Worm (Caenorhabditis elegans) whole organism, young adult: Measurements from ENCODE around the gene mps-2.

ENCODE experiments used
- C17E4.6 ChIP-seq: fragments of 200-800 bp; sonication (Bioruptor generic); IDR thresholded peaks from 2 replicates; pipeline ENCODE4 v1.3.6; 2022; ENCODE audit warnings: missing genetic modification reagents, missing genetic modification characterization, missing compliant biosample characterization
- F10E7.11 ChIP-seq: sonication (generic microtip); optimal IDR thresholded peaks from 2 replicates; lab custom pipeline; 2017; ENCODE audit warnings: mild to moderate bottlenecking, missing genetic modification characterization, moderate library complexity, missing compliant biosample characterization
- F39B2.1 ChIP-seq: fragments of 200-800 bp; sonication (Bioruptor generic); IDR thresholded peaks from 2 replicates; pipeline ENCODE4 v1.3.6; 2022; ENCODE audit warnings: missing genetic modification reagents, missing genetic modification characterization, missing compliant biosample characterization
- F52B5.7 ChIP-seq: sonication (generic microtip); optimal IDR thresholded peaks from 2 replicates; lab custom pipeline; 2016; ENCODE audit warnings: mild to moderate bottlenecking, missing genetic modification characterization, missing compliant biosample characterization
- F57C9.4 ChIP-seq: sonication (generic microtip); optimal IDR thresholded peaks from 2 replicates; lab custom pipeline; 2017; ENCODE audit warnings: mild to moderate bottlenecking, missing genetic modification characterization, missing compliant biosample characterization
- K11D2.4 ChIP-seq: fragments of 200-800 bp; sonication (Bioruptor generic); IDR thresholded peaks from 2 replicates; pipeline ENCODE4 v1.3.6; 2022; ENCODE audit warnings: missing genetic modification reagents, missing genetic modification characterization, missing compliant biosample characterization
- T07F8.4 ChIP-seq: sonication (generic microtip); optimal IDR thresholded peaks from 2 replicates; lab custom pipeline; 2016; ENCODE audit warnings: mild to moderate bottlenecking, missing genetic modification characterization, moderate library complexity, missing compliant biosample characterization
- T26A5.8 ChIP-seq: sonication (generic microtip); optimal IDR thresholded peaks from 2 replicates; lab custom pipeline; 2016; ENCODE audit warnings: missing genetic modification characterization, missing compliant biosample characterization
- Y53G8AR.9 ChIP-seq: fragments of 200-800 bp; sonication (Bioruptor generic); conservative IDR thresholded peaks from 2 replicates; pipeline ENCODE4 v1.3.6; 2022; ENCODE audit warnings: missing genetic modification reagents, missing genetic modification characterization, missing compliant biosample characterization
- Y79H2A.3 ChIP-seq: fragments of 200-800 bp; sonication (Bioruptor generic); conservative IDR thresholded peaks from 2 replicates; pipeline ENCODE4 v1.3.6; 2022; ENCODE audit warnings: missing genetic modification reagents, missing genetic modification characterization, missing compliant biosample characterization
- akir-1 ChIP-seq: fragments of 200-800 bp; sonication (Bioruptor generic); optimal IDR thresholded peaks from 2 replicates; lab custom pipeline; 2018; ENCODE audit warnings: mild to moderate bottlenecking, missing genetic modification characterization, moderate library complexity, missing compliant biosample characterization
- aptf-2 ChIP-seq: fragments of 200-800 bp; sonication (Bioruptor generic); conservative IDR thresholded peaks from 2 replicates; pipeline ENCODE4 v1.3.6; 2022; ENCODE audit warnings: missing genetic modification reagents, missing genetic modification characterization, missing compliant biosample characterization
- atf-7 ChIP-seq: sonication (generic microtip); optimal IDR thresholded peaks from 2 replicates; lab custom pipeline; 2017; ENCODE audit warnings: mild to moderate bottlenecking, missing genetic modification characterization, missing compliant biosample characterization
- athp-1 ChIP-seq: sonication (generic microtip); optimal IDR thresholded peaks from 2 replicates; lab custom pipeline; 2017; ENCODE audit warnings: mild to moderate bottlenecking, missing genetic modification characterization, missing compliant biosample characterization
- attf-5 ChIP-seq: fragments of 200-800 bp; sonication (Bioruptor generic); optimal IDR thresholded peaks from 2 replicates; lab custom pipeline; 2018; ENCODE audit warnings: mild to moderate bottlenecking, missing genetic modification characterization, missing compliant biosample characterization
- ccch-3 ChIP-seq: fragments of 200-800 bp; sonication (Bioruptor generic); optimal IDR thresholded peaks from 2 replicates; lab custom pipeline; 2018; ENCODE audit warnings: mild to moderate bottlenecking, missing genetic modification characterization, missing compliant biosample characterization
- cebp-1 ChIP-seq, 2 experiments: fragments of 200-800 bp in 1 of 2; sonication (Bioruptor generic) in 1 of 2; sonication (generic microtip) in 1 of 2; IDR thresholded peaks in 1 of 2; optimal IDR thresholded peaks in 1 of 2; 2 replicates each; pipeline versions ENCODE4 v1.3.6 to Lab custom; 2017 to 2022; ENCODE audit warnings: missing compliant biosample characterization in 2 of 2, missing genetic modification characterization in 2 of 2, mild to moderate bottlenecking in 1 of 2, missing genetic modification reagents in 1 of 2, moderate library complexity in 1 of 2
- ceh-79 ChIP-seq: sonication (generic microtip); optimal IDR thresholded peaks from 2 replicates; lab custom pipeline; 2017; ENCODE audit warnings: mild to moderate bottlenecking, missing genetic modification characterization, missing compliant biosample characterization
- ceh-91 ChIP-seq: fragments of 200-800 bp; sonication (Bioruptor generic); IDR thresholded peaks from 2 replicates; pipeline ENCODE4 v1.3.6; 2022; ENCODE audit warnings: missing genetic modification reagents, missing genetic modification characterization, missing compliant biosample characterization
- dpl-1 ChIP-seq: fragments of 150-350 bp; optimal IDR thresholded peaks from 2 replicates; lab custom pipeline; 2014; ENCODE audit warnings: missing biosample characterization, missing genetic modification reagents, missing genetic modification characterization
- efl-1 ChIP-seq: fragments of 150-350 bp; optimal IDR thresholded peaks from 2 replicates; lab custom pipeline; 2014; ENCODE audit warnings: missing biosample characterization, missing genetic modification reagents, missing genetic modification characterization
- egl-18 ChIP-seq: fragments of 200-800 bp; sonication (Bioruptor generic); IDR thresholded peaks from 2 replicates; pipeline ENCODE4 v1.3.6; 2022; ENCODE audit warnings: missing genetic modification reagents, missing genetic modification characterization, missing compliant biosample characterization
- ekl-4 ChIP-seq: fragments of 200-800 bp; sonication (Bioruptor generic); IDR thresholded peaks from 2 replicates; pipeline ENCODE4 v1.3.6; 2022; ENCODE audit warnings: missing genetic modification reagents, missing genetic modification characterization, missing compliant biosample characterization
- hmg-20 ChIP-seq: fragments of 200-800 bp; sonication (Bioruptor generic); IDR thresholded peaks from 2 replicates; pipeline ENCODE4 v1.3.6; 2022; ENCODE audit warnings: missing genetic modification reagents, missing genetic modification characterization, missing compliant biosample characterization
- hrde-1 ChIP-seq: sonication (generic microtip); optimal IDR thresholded peaks from 2 replicates; lab custom pipeline; 2016; ENCODE audit warnings: missing genetic modification characterization, mild to moderate bottlenecking, missing compliant biosample characterization, moderate library complexity, missing genotype, missing genetic modification reagents, borderline replicate concordance
- lag-1 ChIP-seq: fragments of 200-800 bp; sonication (Bioruptor generic); IDR thresholded peaks from 2 replicates; pipeline ENCODE4 v1.3.6; 2022; ENCODE audit warnings: missing genetic modification reagents, missing genetic modification characterization, missing compliant biosample characterization
- let-526 ChIP-seq: fragments of 200-800 bp; sonication (Bioruptor generic); IDR thresholded peaks from 2 replicates; pipeline ENCODE4 v1.3.6; 2022; ENCODE audit warnings: missing genetic modification reagents, missing genetic modification characterization, missing compliant biosample characterization
- let-607 ChIP-seq, 2 experiments: fragments of 200-800 bp in 1 of 2; sonication (Bioruptor generic) in 1 of 2; sonication (generic microtip) in 1 of 2; optimal IDR thresholded peaks; 2 replicates each; lab custom pipeline; 2016 to 2018; ENCODE audit warnings: mild to moderate bottlenecking in 2 of 2, missing compliant biosample characterization in 2 of 2, missing genetic modification characterization in 2 of 2, moderate library complexity in 2 of 2, missing genotype in 1 of 2
- lin-35 ChIP-seq, 3 experiments: fragments of 150-350 bp in 2 of 3; sonication (generic microtip) in 1 of 3; optimal IDR thresholded peaks; 2 replicates each; lab custom pipeline; 2014 to 2018; ENCODE audit warnings: missing biosample characterization in 3 of 3, missing genetic modification characterization in 3 of 3, missing genetic modification reagents in 3 of 3
- lin-40 ChIP-seq: sonication (generic microtip); optimal IDR thresholded peaks from 2 replicates; lab custom pipeline; 2016; ENCODE audit warnings: missing genetic modification characterization, mild to moderate bottlenecking, missing compliant biosample characterization, missing genotype, missing genetic modification reagents
- lsy-27 ChIP-seq: sonication (generic microtip); optimal IDR thresholded peaks from 2 replicates; lab custom pipeline; 2017; ENCODE audit warnings: missing genetic modification characterization, mild to moderate bottlenecking, missing compliant biosample characterization, antibody characterized with exemption, missing genotype, borderline replicate concordance; ENCODE audit not compliant: insufficient read depth
- mel-28 ChIP-seq: sonication (generic microtip); optimal IDR thresholded peaks from 2 replicates; lab custom pipeline; 2016; ENCODE audit warnings: borderline replicate concordance, mild to moderate bottlenecking, missing genetic modification characterization, missing compliant biosample characterization
- pha-4 ChIP-seq: fragments of 150-350 bp; sonication (generic microtip); optimal IDR thresholded peaks from 2 replicates; lab custom pipeline; 2014; ENCODE audit warnings: missing biosample characterization, missing genetic modification reagents, missing genetic modification characterization
- snpc-3.4 ChIP-seq: sonication (generic microtip); optimal IDR thresholded peaks from 2 replicates; lab custom pipeline; 2017; ENCODE audit warnings: missing genetic modification characterization, mild to moderate bottlenecking, missing compliant biosample characterization, antibody characterized with exemption, moderate library complexity, missing genotype, missing genetic modification reagents
- tlf-1 ChIP-seq: fragments of 200-800 bp; sonication (Bioruptor generic); optimal IDR thresholded peaks from 2 replicates; lab custom pipeline; 2018; ENCODE audit warnings: mild to moderate bottlenecking, missing genetic modification characterization, missing compliant biosample characterization
- unc-130 ChIP-seq: sonication (generic microtip); optimal IDR thresholded peaks from 2 replicates; lab custom pipeline; 2016; ENCODE audit warnings: missing genetic modification reagents, missing genetic modification characterization, missing compliant biosample characterization
- ztf-18 ChIP-seq: sonication (generic microtip); optimal IDR thresholded peaks from 2 replicates; lab custom pipeline; 2016; ENCODE audit warnings: missing genotype, mild to moderate bottlenecking, missing genetic modification characterization, missing compliant biosample characterization
- ztf-22 ChIP-seq: fragments of 200-800 bp; sonication (Bioruptor generic); optimal IDR thresholded peaks from 2 replicates; lab custom pipeline; 2018; ENCODE audit warnings: mild to moderate bottlenecking, missing genetic modification characterization, moderate library complexity, missing compliant biosample characterization
- ztf-25 ChIP-seq: fragments of 200-800 bp; sonication (Bioruptor generic); IDR thresholded peaks from 2 replicates; pipeline ENCODE4 v1.3.6; 2022; ENCODE audit warnings: missing genetic modification reagents, missing genetic modification characterization, missing compliant biosample characterization
- ztf-6 ChIP-seq: fragments of 200-800 bp; sonication (Bioruptor generic); IDR thresholded peaks from 2 replicates; pipeline ENCODE4 v1.3.6; 2022; ENCODE audit warnings: missing genetic modification reagents, missing genetic modification characterization, missing compliant biosample characterization

The mps-2 gene

DNA sequence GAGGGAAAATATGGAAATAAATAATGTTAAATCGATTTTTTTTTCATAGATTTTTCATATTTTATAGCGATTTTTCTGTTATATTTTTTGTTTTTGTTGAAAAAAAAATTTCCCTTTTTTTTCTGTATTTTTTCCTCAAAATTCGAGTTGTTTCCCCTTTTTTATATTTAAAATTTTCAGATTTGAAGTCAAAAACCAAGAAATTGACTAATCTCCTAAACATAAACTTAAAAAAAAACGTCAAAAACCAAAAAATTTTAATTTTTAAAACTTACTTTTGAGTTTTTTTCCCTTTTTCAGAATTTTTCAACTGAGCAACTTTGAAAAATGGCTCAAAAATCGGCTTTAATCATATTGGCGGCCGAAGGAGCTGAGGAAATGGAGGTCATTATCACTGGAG is 21.7 kb downstream of the mps-2 start, which contains the start of gene djr-1.1:
Gene djr-1.1 (plus strand): TSS at position 301 of the 400 bp plus-strand sequence.
- TF ChIP-seq lin-40: no peak
- no peak for TF ChIP-seq F39B2.1 (GFP tag; lab: Robert Waterston, UW)

ce11 chrII:288705-289205 is 23.3 kb downstream of the mps-2 start, which contains the start of gene mrpl-41:
Gene mrpl-41, plus strand, starts transcription at chrII:288939.
- no peak for TF ChIP-seq attf-5 (GFP tag; lab: Kevin White, UChicago)
- no peak for TF ChIP-seq ztf-22
- peak; percentile 11 for TF ChIP-seq athp-1 (tag; lab: Kevin White, UChicago)
- TF ChIP-seq Y53G8AR.9 (GFP tag; lab: Robert Waterston, UW): no peak
- peak; percentile 43 for TF ChIP-seq F52B5.7 (tag; lab: Kevin White, UChicago)
- no peak for TF ChIP-seq lsy-27 (tag; lab: Kevin White, UChicago)
- TF ChIP-seq T07F8.4 (tag; lab: Kevin White, UChicago): no peak
- no peak for TF ChIP-seq cebp-1 (GFP tag; IDR thresholded peaks at IDR 0.05; lab: Robert Waterston, UW)
- peak; percentile 28 for TF ChIP-seq cebp-1 (tag; optimal IDR thresholded peaks at IDR 0.05; lab: Kevin White, UChicago)
- peak; percentile 38 for TF ChIP-seq F10E7.11 (tag; lab: Kevin White, UChicago)
- no peak for TF ChIP-seq C17E4.6
- TF ChIP-seq F57C9.4 (tag; lab: Kevin White, UChicago): peak; percentile 3
- no peak for TF ChIP-seq let-607 (tag; optimal IDR thresholded peaks at IDR 0.05; lab: Kevin White, UChicago)
- TF ChIP-seq aptf-2: no peak
- TF ChIP-seq K11D2.4: no peak
- peak in 1 of 3 experiments; percentile 21 for TF ChIP-seq lin-35 (GFP tag; optimal IDR thresholded peaks at IDR 0.05; lab: Kevin White, UChicago)
- peak; percentile 53; the same call in 1 of the 2 replicates for TF ChIP-seq ekl-4
- TF ChIP-seq hmg-20 (GFP tag; lab: Robert Waterston, UW): 0 out of 2 replicates have a peak, but pooled peaks have one; percentile 30
- TF ChIP-seq hrde-1 (tag; lab: Kevin White, UChicago): no peak
- no peak for TF ChIP-seq ceh-79 (tag; lab: Kevin White, UChicago)
- no peak for TF ChIP-seq ztf-6
- no peak for TF ChIP-seq efl-1 (GFP tag; lab: Kevin White, UChicago)
- no peak for TF ChIP-seq atf-7 (tag; lab: Kevin White, UChicago)
- no peak for TF ChIP-seq pha-4 (tag; lab: Kevin White, UChicago)
- TF ChIP-seq egl-18: no peak
- no peak for TF ChIP-seq Y79H2A.3 (GFP tag; lab: Robert Waterston, UW)
- no peak for TF ChIP-seq akir-1
- TF ChIP-seq dpl-1: no peak
- TF ChIP-seq ztf-25 (GFP tag; lab: Robert Waterston, UW): no peak
- no peak for TF ChIP-seq unc-130 (GFP tag; lab: Kevin White, UChicago)
- TF ChIP-seq T26A5.8 (tag; lab: Kevin White, UChicago): no peak
- TF ChIP-seq ceh-91 (GFP tag; lab: Robert Waterston, UW): no peak
- TF ChIP-seq ztf-18 (tag; lab: Kevin White, UChicago): no peak
- TF ChIP-seq tlf-1 (GFP tag; lab: Kevin White, UChicago): no peak

DNA sequence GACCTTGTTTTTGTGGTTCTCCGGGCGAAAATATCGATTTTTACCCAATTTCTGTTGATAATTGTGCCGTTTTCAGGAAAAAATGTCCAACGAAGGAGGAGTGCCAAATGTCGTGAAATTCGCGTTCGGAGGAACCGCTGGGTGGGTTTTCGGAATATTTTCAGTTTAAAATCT is 25.6 kb downstream of the mps-2 start, which contains the start of gene misc-1:
Gene misc-1 (plus strand): TSS at position 75 of the 174 bp plus-strand sequence.
- TF ChIP-seq C17E4.6 (no peak), snpc-3.4 (no peak), aptf-2 (no peak), lag-1 (no peak), athp-1 (tag; lab: Kevin White, UChicago) (no peak), hmg-20 (GFP tag; lab: Robert Waterston, UW) (no peak), ccch-3 (GFP tag; lab: Kevin White, UChicago) (no peak), let-526 (no peak), mel-28 (tag; lab: Kevin White, UChicago) (no peak)
- TF ChIP-seq, all 124 proteins: peak for 0
